Worm (Caenorhabditis elegans): ENCODE results near the gene ntl-2.

Gene ntl-2

DNA sequence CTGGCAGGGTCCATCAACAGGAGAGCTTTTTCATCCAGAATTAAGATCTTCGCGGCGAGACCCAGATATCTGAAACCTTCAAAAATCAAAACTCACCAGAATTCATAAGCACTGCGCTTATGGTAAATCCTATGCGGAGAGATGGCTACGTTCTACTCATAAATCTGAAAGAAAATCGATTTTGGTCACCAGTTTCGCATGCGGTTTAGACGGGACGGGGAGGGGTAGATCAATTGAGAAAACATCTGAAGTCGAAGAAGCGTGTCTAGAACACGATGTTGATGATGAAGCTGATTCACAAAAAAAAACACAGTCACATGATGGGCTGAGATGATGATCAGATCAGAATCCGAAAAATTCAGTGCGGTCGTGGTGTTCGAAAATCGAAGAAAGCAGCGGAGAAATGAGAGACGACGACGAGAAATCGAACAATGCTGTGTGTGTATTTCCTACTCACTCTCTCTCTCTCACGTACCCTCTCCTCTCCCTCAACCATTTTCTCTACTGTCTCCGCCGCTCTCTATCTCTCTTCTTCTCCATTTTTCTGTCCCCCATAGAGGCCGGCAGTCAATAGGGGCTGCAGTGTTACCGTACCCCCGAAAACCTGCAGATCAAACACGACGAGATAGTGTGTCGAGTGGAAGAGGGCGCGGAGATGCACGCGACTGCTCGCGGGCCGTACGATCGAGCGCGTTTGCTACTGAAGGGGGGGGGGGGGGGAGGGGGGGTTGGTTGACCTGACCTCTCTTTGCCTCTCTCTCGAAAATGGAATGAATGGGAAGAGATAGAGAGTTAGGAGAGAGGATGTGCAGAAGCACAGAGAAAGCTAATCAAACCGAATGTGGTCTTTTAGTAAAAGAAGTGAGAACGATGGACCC, at the start of gene ntl-2 (continued):
- TF ChIP-seq cebp-1 (GFP tag; IDR thresholded peaks at IDR 0.05) (peak; percentile 11; the same call in 1 of the 2 replicates), cebp-1 (tag; optimal IDR thresholded peaks at IDR 0.05) (peak; percentile 94), ceh-79 (tag; optimal IDR thresholded peaks at IDR 0.05) (peak; percentile 41), aptf-2 (GFP tag; conservative IDR thresholded peaks at IDR 0.05) (no peak), D2030.7 (GFP tag; IDR thresholded peaks at IDR 0.05) (0 out of 2 replicates have a peak, but pooled peaks have one; percentile 10), ceh-27 (GFP tag; optimal IDR thresholded peaks at IDR 0.05) (peak; percentile 100), snpc-3.4 (tag; optimal IDR thresholded peaks at IDR 0.05) (peak; percentile 16), F57A8.1 (GFP tag; optimal IDR thresholded peaks at IDR 0.05) (peak; percentile 82), snpc-1.3 (tag; optimal IDR thresholded peaks at IDR 0.05; ENCODE audit: insufficient read depth) (no peak), nhr-179 (tag; optimal IDR thresholded peaks at IDR 0.05) (no peak), madf-10 (tag; optimal IDR thresholded peaks at IDR 0.05) (peak; percentile 75), rcor-1 (GFP tag; IDR thresholded peaks at IDR 0.05) (peak; percentile 88), unc-62 (GFP tag; optimal IDR thresholded peaks at IDR 0.05) (peak; percentile 12), F22D6.2 (tag; optimal IDR thresholded peaks at IDR 0.05) (peak; percentile 43), mel-28 (tag; optimal IDR thresholded peaks at IDR 0.05; ENCODE audit: borderline replicate concordance) (peak; percentile 59), hlh-12 (tag; optimal IDR thresholded peaks at IDR 0.05) (no peak), T26A5.8 (tag; optimal IDR thresholded peaks at IDR 0.05) (no peak), repo-1 (tag; optimal IDR thresholded peaks at IDR 0.05) (peak; percentile 88), C06A6.2 (GFP tag; conservative IDR thresholded peaks at IDR 0.05) (peak; percentile 81), ceh-58 (GFP tag; IDR thresholded peaks at IDR 0.05) (no peak), Y95B8A.8 (GFP tag; IDR thresholded peaks at IDR 0.05) (peak; percentile 70; the same call in 1 of the 2 replicates), sdz-38 (tag; optimal IDR thresholded peaks at IDR 0.05) (no peak), rec-8 (tag; optimal IDR thresholded peaks at IDR 0.05) (no peak), unc-130 (GFP tag; optimal IDR thresholded peaks at IDR 0.05) (no peak), him-1 (tag; optimal IDR thresholded peaks at IDR 0.05) (no peak), madf-3 (GFP tag; IDR thresholded peaks at IDR 0.05) (no peak), mcd-1 (GFP tag; IDR thresholded peaks at IDR 0.05) (peak; percentile 97)

DNA sequence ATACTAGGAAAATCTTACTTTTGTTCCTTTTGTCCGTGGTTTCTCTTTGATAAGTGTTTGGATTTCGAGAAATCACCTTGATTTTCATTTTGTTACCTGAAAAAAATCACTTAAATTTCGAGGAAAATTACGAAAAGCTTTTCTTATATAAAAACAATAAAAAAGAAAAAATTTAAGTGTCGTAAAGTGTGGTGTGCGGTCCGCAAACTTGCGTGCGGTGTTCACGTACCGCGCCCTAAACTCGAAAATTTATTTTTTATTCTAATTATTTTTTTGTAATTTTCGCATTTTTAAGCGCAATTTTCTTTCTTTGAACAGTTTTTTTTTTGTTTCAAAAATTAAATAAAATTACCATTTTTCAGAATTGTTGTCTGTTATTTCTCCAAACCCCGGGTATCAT, 48.5 kb upstream of the ntl-2 start, which contains the start of the genes dcaf-13 and toe-1:
Gene dcaf-13, minus strand, starts transcription at position 96 of the 400 bp plus-strand sequence.
Gene toe-1, plus strand, starts transcription at position 361 of the 400 bp plus-strand sequence.
- TF ChIP-seq mxl-1 (tag; optimal IDR thresholded peaks at IDR 0.05) (no peak), T26A5.8 (tag; optimal IDR thresholded peaks at IDR 0.05) (no peak), Y53F4B.3 (GFP tag; IDR thresholded peaks at IDR 0.05) (no peak), ceh-27 (GFP tag; optimal IDR thresholded peaks at IDR 0.05) (no peak), cebp-1 (GFP tag; IDR thresholded peaks at IDR 0.05) (no peak), cebp-1 (tag; optimal IDR thresholded peaks at IDR 0.05) (no peak), madf-6 (GFP tag; IDR thresholded peaks at IDR 0.05) (peak; percentile 46; the same call in 1 of the 2 replicates), mes-4 (tag; optimal IDR thresholded peaks at IDR 0.05) (no peak), F57C9.4 (tag; optimal IDR thresholded peaks at IDR 0.05) (no peak), F39B2.1 (GFP tag; IDR thresholded peaks at IDR 0.05) (no peak), madf-10 (tag; optimal IDR thresholded peaks at IDR 0.05) (no peak), hmg-1.2 (GFP tag; IDR thresholded peaks at IDR 0.05) (no peak), lsl-1 (GFP tag; optimal IDR thresholded peaks at IDR 0.05) (peak; percentile 5), nfyb-1 (GFP tag; IDR thresholded peaks at IDR 0.05) (no peak), xnd-1 (tag; optimal IDR thresholded peaks at IDR 0.05) (no peak)

Data from whole organism, young adult.